Worm (Caenorhabditis elegans): ENCODE results near the gene K09E2.1.

The K09E2.1 gene

ce11 chrX:8640654-8641053 lies 41.0 kb upstream of the K09E2.1 start (continued):
- TF ChIP-seq C06A6.2 (GFP tag; conservative IDR thresholded peaks at IDR 0.05) = no peak
- no peak for TF ChIP-seq ceh-27 (GFP tag; optimal IDR thresholded peaks at IDR 0.05)
- TF ChIP-seq Y67H2A.10 (GFP tag; conservative IDR thresholded peaks at IDR 0.05) = no peak; the same call in 1 of the 2 replicates
- TF ChIP-seq bed-2 (GFP tag; IDR thresholded peaks at IDR 0.05) = no peak
- no peak for TF ChIP-seq lag-1 (GFP tag; IDR thresholded peaks at IDR 0.05)
- no peak for TF ChIP-seq ccch-3 (GFP tag; optimal IDR thresholded peaks at IDR 0.05)
- no peak for TF ChIP-seq fkh-3 (tag; optimal IDR thresholded peaks at IDR 0.05)
- no peak for TF ChIP-seq aptf-3 (GFP tag; IDR thresholded peaks at IDR 0.05)
- TF ChIP-seq F57A8.1 (GFP tag; optimal IDR thresholded peaks at IDR 0.05) = no peak
- TF ChIP-seq F22D6.2 (tag; optimal IDR thresholded peaks at IDR 0.05) = no peak
- no peak for TF ChIP-seq mel-28 (tag; optimal IDR thresholded peaks at IDR 0.05; ENCODE audit: borderline replicate concordance)
- TF ChIP-seq nhr-120 (GFP tag; IDR thresholded peaks at IDR 0.05) = no peak
- no peak for TF ChIP-seq aptf-2 (GFP tag; conservative IDR thresholded peaks at IDR 0.05)
- no peak for TF ChIP-seq K11D2.4 (GFP tag; IDR thresholded peaks at IDR 0.05)
- no peak for TF ChIP-seq ztf-26 (tag; optimal IDR thresholded peaks at IDR 0.05)
- no peak for TF ChIP-seq tlf-1 (GFP tag; optimal IDR thresholded peaks at IDR 0.05)
- no peak for TF ChIP-seq ztf-3 (GFP tag; optimal IDR thresholded peaks at IDR 0.05)
- no peak for TF ChIP-seq egrh-3 (GFP tag; IDR thresholded peaks at IDR 0.05)
- peak; percentile 69 for TF ChIP-seq nhr-90 (tag; optimal IDR thresholded peaks at IDR 0.05)
- no peak for TF ChIP-seq T07F8.4 (tag; optimal IDR thresholded peaks at IDR 0.05)
- TF ChIP-seq madf-8 (GFP tag; conservative IDR thresholded peaks at IDR 0.05) = no peak
- no peak for TF ChIP-seq zim-3 (tag; optimal IDR thresholded peaks at IDR 0.05)
- TF ChIP-seq snpc-1.3 (tag; optimal IDR thresholded peaks at IDR 0.05; ENCODE audit: insufficient read depth) = peak; percentile 75
- TF ChIP-seq nhr-27 (tag; optimal IDR thresholded peaks at IDR 0.05) = no peak
- peak; percentile 89 for TF ChIP-seq ztf-25 (GFP tag; IDR thresholded peaks at IDR 0.05)
- no peak for TF ChIP-seq bed-1 (GFP tag; IDR thresholded peaks at IDR 0.05)
- no peak for TF ChIP-seq zfh-2 (GFP tag; conservative IDR thresholded peaks at IDR 0.05)
- 0 out of 2 replicates have a peak, but pooled peaks have one; percentile 54 for TF ChIP-seq ceh-40 (GFP tag; IDR thresholded peaks at IDR 0.05)
- no peak for TF ChIP-seq cebp-1 (GFP tag; IDR thresholded peaks at IDR 0.05)
- TF ChIP-seq cebp-1 (tag; optimal IDR thresholded peaks at IDR 0.05) = peak; percentile 37
- TF ChIP-seq hrde-1 (tag; optimal IDR thresholded peaks at IDR 0.05; ENCODE audit: borderline replicate concordance) = peak; percentile 43
- TF ChIP-seq B0261.1 (tag; optimal IDR thresholded peaks at IDR 0.05) = peak; percentile 86
- no peak for TF ChIP-seq Y53G8AR.9 (GFP tag; conservative IDR thresholded peaks at IDR 0.05)
- no peak for TF ChIP-seq attf-3 (GFP tag; conservative IDR thresholded peaks at IDR 0.05)
- TF ChIP-seq nhr-80 (tag; optimal IDR thresholded peaks at IDR 0.05) = peak; percentile 7
- TF ChIP-seq ZK185.1 (tag; optimal IDR thresholded peaks at IDR 0.05; ENCODE audit: poor library complexity, severe bottlenecking) = peak; percentile 71
- TF ChIP-seq ztf-28 (GFP tag; IDR thresholded peaks at IDR 0.05) = peak; percentile 17; the same call in 1 of the 2 replicates
- TF ChIP-seq ama-1 (optimal IDR thresholded peaks at IDR 0.05) = no peak
- TF ChIP-seq ama-1 (GFP tag; optimal IDR thresholded peaks at IDR 0.05) = peak; percentile 6 to 65
- no peak for TF ChIP-seq attf-6 (GFP tag; IDR thresholded peaks at IDR 0.05)
- TF ChIP-seq K12H6.12 (tag; optimal IDR thresholded peaks at IDR 0.05) = no peak
- no peak for TF ChIP-seq pha-4 (tag; optimal IDR thresholded peaks at IDR 0.05)
- no peak for TF ChIP-seq akir-1 (GFP tag; optimal IDR thresholded peaks at IDR 0.05)
- TF ChIP-seq lin-35 (GFP tag; optimal IDR thresholded peaks at IDR 0.05) = peak in 1 of 3 experiments; percentile 61
- no peak for TF ChIP-seq F39B2.1 (GFP tag; IDR thresholded peaks at IDR 0.05)
- TF ChIP-seq rpc-1 (optimal IDR thresholded peaks at IDR 0.05) = peak; percentile 92
- peak; percentile 98 for TF ChIP-seq rpc-1 (tag; optimal IDR thresholded peaks at IDR 0.05)
- TF ChIP-seq T26A5.8 (tag; optimal IDR thresholded peaks at IDR 0.05) = no peak
- TF ChIP-seq madf-6 (GFP tag; IDR thresholded peaks at IDR 0.05) = peak; percentile 30; the same call in 1 of the 2 replicates
- TF ChIP-seq him-1 (tag; optimal IDR thresholded peaks at IDR 0.05) = peak; percentile 60

All from whole organism, young adult.